Worm (Caenorhabditis elegans) whole organism, late embryonic: ENCODE measurements around the gene T13G4.4.

Experiments
- C08G9.2 ChIP-seq: sonication (generic microtip); optimal IDR thresholded peaks from 2 replicates; lab custom pipeline; 2016; ENCODE audit warnings: mild to moderate bottlenecking, missing genetic modification characterization, moderate library complexity, missing compliant biosample characterization
- K02D7.2 ChIP-seq: sonication (generic microtip); optimal IDR thresholded peaks from 2 replicates; lab custom pipeline; 2017; ENCODE audit warnings: mild to moderate bottlenecking, missing genetic modification characterization, missing compliant biosample characterization
- K09A11.1 ChIP-seq: sonication (generic microtip); optimal IDR thresholded peaks from 2 replicates; lab custom pipeline; 2017; ENCODE audit warnings: antibody characterized with exemption, mild to moderate bottlenecking, missing genetic modification characterization, missing compliant biosample characterization; ENCODE audit not compliant: insufficient read depth
- T23F11.4 ChIP-seq: fragments of 200-800 bp; sonication (Bioruptor generic); optimal IDR thresholded peaks from 2 replicates; lab custom pipeline; 2018; ENCODE audit warnings: mild to moderate bottlenecking, missing genetic modification characterization, missing compliant biosample characterization
- Y22D7AL.16 ChIP-seq: sonication (generic microtip); optimal IDR thresholded peaks from 2 replicates; lab custom pipeline; 2016; ENCODE audit warnings: missing genetic modification characterization, missing compliant biosample characterization
- ceh-14 ChIP-seq: sonication (generic microtip); optimal IDR thresholded peaks from 2 replicates; lab custom pipeline; 2016; ENCODE audit warnings: missing genotype, missing genetic modification characterization, missing compliant biosample characterization
- ceh-2 ChIP-seq: sonication (generic microtip); optimal IDR thresholded peaks from 2 replicates; lab custom pipeline; 2016; ENCODE audit warnings: missing genotype, missing genetic modification characterization, missing compliant biosample characterization
- ceh-22 ChIP-seq: sonication (generic microtip); optimal IDR thresholded peaks from 2 replicates; lab custom pipeline; 2017; ENCODE audit warnings: missing biosample characterization, missing genetic modification characterization
- ceh-34 ChIP-seq: sonication (generic microtip); optimal IDR thresholded peaks from 2 replicates; lab custom pipeline; 2016; ENCODE audit warnings: mild to moderate bottlenecking, missing genetic modification characterization, missing compliant biosample characterization
- ceh-48 ChIP-seq: sonication (generic microtip); optimal IDR thresholded peaks from 2 replicates; lab custom pipeline; 2016; ENCODE audit warnings: missing genetic modification characterization, inconsistent platforms, missing compliant biosample characterization
- ceh-6 ChIP-seq: fragments of 200-800 bp; sonication (Bioruptor generic); optimal IDR thresholded peaks from 2 replicates; lab custom pipeline; 2018; ENCODE audit warnings: mild to moderate bottlenecking, missing genetic modification characterization, missing compliant biosample characterization
- che-1 ChIP-seq: sonication (generic microtip); optimal IDR thresholded peaks from 2 replicates; lab custom pipeline; 2016; ENCODE audit warnings: mild to moderate bottlenecking, missing genetic modification characterization, missing compliant biosample characterization
- elt-2 ChIP-seq: sonication (generic microtip); optimal IDR thresholded peaks from 2 replicates; lab custom pipeline; 2016; ENCODE audit warnings: missing genetic modification reagents, missing genetic modification characterization, missing compliant biosample characterization
- elt-4 ChIP-seq: sonication (generic microtip); optimal IDR thresholded peaks from 2 replicates; lab custom pipeline; 2016; ENCODE audit warnings: missing genetic modification characterization, missing compliant biosample characterization
- eyg-1 ChIP-seq: sonication (generic microtip); optimal IDR thresholded peaks from 2 replicates; lab custom pipeline; 2016; ENCODE audit warnings: missing genotype, missing genetic modification characterization, missing compliant biosample characterization
- fax-1 ChIP-seq: sonication (generic microtip); optimal IDR thresholded peaks from 2 replicates; lab custom pipeline; 2016; ENCODE audit warnings: missing genotype, missing genetic modification characterization, missing compliant biosample characterization
- gmeb-2 ChIP-seq: sonication (generic microtip); optimal IDR thresholded peaks from 2 replicates; lab custom pipeline; 2016; ENCODE audit warnings: missing genetic modification characterization, inconsistent platforms, missing compliant biosample characterization
- hlh-13 ChIP-seq: fragments of 200-800 bp; sonication (Bioruptor generic); optimal IDR thresholded peaks from 2 replicates; lab custom pipeline; 2018; ENCODE audit warnings: mild to moderate bottlenecking, missing genetic modification characterization, missing compliant biosample characterization
- hlh-15 ChIP-seq: sonication (generic microtip); optimal IDR thresholded peaks from 2 replicates; lab custom pipeline; 2016; ENCODE audit warnings: missing genetic modification characterization, missing compliant biosample characterization
- hlh-30 ChIP-seq: sonication (generic microtip); optimal IDR thresholded peaks from 2 replicates; lab custom pipeline; 2017; ENCODE audit warnings: antibody characterized with exemption, missing genetic modification characterization, missing compliant biosample characterization; ENCODE audit not compliant: insufficient read depth
- hlh-8 ChIP-seq: sonication (generic microtip); optimal IDR thresholded peaks from 2 replicates; lab custom pipeline; 2016; ENCODE audit warnings: missing genotype, missing genetic modification characterization, missing compliant biosample characterization
- lim-6 ChIP-seq: sonication (generic microtip); optimal IDR thresholded peaks from 2 replicates; lab custom pipeline; 2016; ENCODE audit warnings: missing genetic modification characterization, missing compliant biosample characterization
- npax-4 ChIP-seq: sonication (generic microtip); optimal IDR thresholded peaks from 2 replicates; lab custom pipeline; 2016; ENCODE audit warnings: missing genetic modification characterization, missing compliant biosample characterization
- odd-2 ChIP-seq: sonication (generic microtip); optimal IDR thresholded peaks from 2 replicates; lab custom pipeline; 2017; ENCODE audit warnings: antibody characterized with exemption, mild to moderate bottlenecking, missing genetic modification characterization, missing compliant biosample characterization
- pag-3 ChIP-seq: sonication (generic microtip); optimal IDR thresholded peaks from 2 replicates; lab custom pipeline; 2016; ENCODE audit warnings: missing compliant biosample characterization, missing genetic modification characterization, borderline replicate concordance
- pat-9 ChIP-seq: fragments of 200-800 bp; sonication (Bioruptor generic); optimal IDR thresholded peaks from 2 replicates; lab custom pipeline; 2018; ENCODE audit warnings: mild to moderate bottlenecking, missing genetic modification characterization, moderate library complexity, missing compliant biosample characterization
- pax-1 ChIP-seq: fragments of 150-350 bp; optimal IDR thresholded peaks from 2 replicates; lab custom pipeline; 2014; ENCODE audit warnings: missing biosample characterization, missing genetic modification characterization
- pha-2 ChIP-seq: sonication (generic microtip); optimal IDR thresholded peaks from 2 replicates; lab custom pipeline; 2017; ENCODE audit warnings: mild to moderate bottlenecking, missing genetic modification characterization, missing compliant biosample characterization
- ref-2 ChIP-seq: sonication (generic microtip); optimal IDR thresholded peaks from 2 replicates; lab custom pipeline; 2016; ENCODE audit warnings: missing genetic modification characterization, missing compliant biosample characterization
- tbx-7 ChIP-seq: sonication (generic microtip); optimal IDR thresholded peaks from 2 replicates; lab custom pipeline; 2016; ENCODE audit warnings: missing genotype, missing genetic modification characterization, missing compliant biosample characterization
- unc-3 ChIP-seq, 2 experiments: fragments of 200-800 bp in 1 of 2; sonication (Bioruptor generic) in 1 of 2; sonication (generic microtip) in 1 of 2; conservative IDR thresholded peaks in 1 of 2; optimal IDR thresholded peaks in 1 of 2; 2 replicates each; pipeline versions ENCODE4 v1.3.6 to Lab custom; 2016 to 2022; ENCODE audit warnings: missing compliant biosample characterization in 2 of 2, missing genetic modification characterization in 2 of 2, missing genetic modification reagents in 1 of 2
- unc-86 ChIP-seq: sonication (generic microtip); optimal IDR thresholded peaks from 2 replicates; lab custom pipeline; 2016; ENCODE audit warnings: missing genetic modification characterization, missing compliant biosample characterization
- zip-5 ChIP-seq: sonication (generic microtip); optimal IDR thresholded peaks from 2 replicates; lab custom pipeline; 2016; ENCODE audit warnings: missing genetic modification characterization, missing compliant biosample characterization

T13G4.4 gene

ce11 chrX:1213136-1213535, 21.7 kb upstream of the T13G4.4 start:
- no peak for TF ChIP-seq pat-9 (tag; lab: Kevin White, UChicago)
- TF ChIP-seq eyg-1 (tag; lab: Kevin White, UChicago) = no peak
- no peak for TF ChIP-seq ceh-14 (tag; lab: Kevin White, UChicago)
- no peak for TF ChIP-seq che-1 (tag; lab: Kevin White, UChicago)
- no peak for TF ChIP-seq Y22D7AL.16 (tag; lab: Kevin White, UChicago)
- no peak for TF ChIP-seq hlh-13
- TF ChIP-seq ceh-48 (tag; lab: Kevin White, UChicago) = no peak
- no peak for TF ChIP-seq unc-3 (GFP tag; conservative IDR thresholded peaks at IDR 0.05; lab: Robert Waterston, UW)
- TF ChIP-seq unc-3 (tag; optimal IDR thresholded peaks at IDR 0.05; lab: Kevin White, UChicago) = no peak
- TF ChIP-seq K09A11.1 = no peak
- no peak for TF ChIP-seq hlh-8 (tag; lab: Kevin White, UChicago)
- no peak for TF ChIP-seq fax-1 (tag; lab: Kevin White, UChicago)
- TF ChIP-seq zip-5 (tag; lab: Kevin White, UChicago) = no peak
- TF ChIP-seq pax-1 (tag; lab: Kevin White, UChicago) = no peak

ce11 chrX:1209096-1209495, 17.6 kb upstream of the T13G4.4 start, which contains the start of gene C46H3.1:
Gene C46H3.1 (plus strand): TSS chrX:1209396.
- TF ChIP-seq unc-86 (tag; lab: Kevin White, UChicago) = no peak
- TF ChIP-seq gmeb-2 = no peak
- TF ChIP-seq odd-2 (tag; lab: Kevin White, UChicago) = no peak
- no peak for TF ChIP-seq hlh-15 (tag; lab: Kevin White, UChicago)
- no peak for TF ChIP-seq tbx-7 (tag; lab: Kevin White, UChicago)
- TF ChIP-seq ceh-6 (GFP tag; lab: Kevin White, UChicago) = no peak
- no peak for TF ChIP-seq lim-6 (tag; lab: Kevin White, UChicago)
- TF ChIP-seq hlh-30 (tag; lab: Kevin White, UChicago) = no peak
- no peak for TF ChIP-seq ceh-2 (tag; lab: Kevin White, UChicago)
- no peak for TF ChIP-seq pat-9 (tag; lab: Kevin White, UChicago)
- no peak for TF ChIP-seq C08G9.2
- TF ChIP-seq pag-3 (tag; lab: Kevin White, UChicago) = no peak
- no peak for TF ChIP-seq elt-2 (tag; lab: Kevin White, UChicago)
- no peak for TF ChIP-seq ceh-34 (tag; lab: Kevin White, UChicago)
- TF ChIP-seq pha-2 = no peak
- no peak for TF ChIP-seq pax-1 (tag; lab: Kevin White, UChicago)
- TF ChIP-seq che-1 (tag; lab: Kevin White, UChicago) = no peak
- TF ChIP-seq zip-5 (tag; lab: Kevin White, UChicago) = no peak

DNA sequence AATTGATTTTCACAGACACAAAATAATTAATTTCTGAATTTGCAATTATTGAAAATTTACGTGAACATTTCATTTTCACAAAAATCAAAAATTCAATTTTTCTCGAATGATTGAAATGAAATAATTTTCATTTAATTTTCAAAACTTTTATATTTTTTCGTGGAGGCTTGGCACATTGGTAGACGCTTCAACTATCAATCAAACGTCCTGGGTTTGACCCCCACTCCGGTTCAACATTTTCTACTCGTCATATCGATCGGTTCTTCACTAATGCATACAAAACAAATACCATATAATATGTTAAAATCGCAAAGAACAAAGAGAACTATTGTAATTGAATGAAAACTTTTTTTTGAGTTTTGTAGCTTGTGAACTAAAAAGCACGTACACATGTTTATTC, 16.4 kb upstream of the T13G4.4 start:
- TF ChIP-seq lim-6 (tag; lab: Kevin White, UChicago) (no peak), ref-2 (tag; lab: Kevin White, UChicago) (no peak), K02D7.2 (tag; lab: Kevin White, UChicago) (no peak)

ce11 chrX:1206029-1206428, 14.6 kb upstream of the T13G4.4 start, which contains the start of gene T13G4.7:
Gene T13G4.7 (minus strand): TSS chrX:1206129.
- TF ChIP-seq ceh-22 (tag; lab: Kevin White, UChicago) (no peak), elt-4 (tag; lab: Kevin White, UChicago) (no peak), npax-4 (tag; lab: Kevin White, UChicago) (no peak), odd-2 (tag; lab: Kevin White, UChicago) (no peak), ceh-34 (tag; lab: Kevin White, UChicago) (no peak), T23F11.4 (GFP tag; lab: Kevin White, UChicago) (no peak), lim-6 (tag; lab: Kevin White, UChicago) (no peak), eyg-1 (tag; lab: Kevin White, UChicago) (no peak), ceh-2 (tag; lab: Kevin White, UChicago) (no peak)
